Fruit fly (Drosophila melanogaster) whole organism, adult: ENCODE measurements around the gene Dup99B.

Source experiments
- CG5204 ChIP-seq: fragments of 200-800 bp; sonication (Bioruptor generic); optimal IDR thresholded peaks from 2 replicates; lab custom pipeline; 2016; ENCODE audit warnings: missing biosample characterization, missing genetic modification characterization
- bab1 ChIP-seq: fragments of 200-800 bp; sonication (Bioruptor generic); optimal IDR thresholded peaks from 3 replicates; lab custom pipeline; 2019; ENCODE audit warnings: missing biosample characterization, mild to moderate bottlenecking, missing genetic modification characterization, moderate library complexity
- cic ChIP-seq: fragments of 200-800 bp; sonication (Bioruptor generic); optimal IDR thresholded peaks from 2 replicates; lab custom pipeline; 2017; ENCODE audit warnings: missing biosample characterization, mild to moderate bottlenecking, missing genetic modification characterization, moderate library complexity
- kay ChIP-seq: fragments of 200-800 bp; sonication (Bioruptor generic); peaks from one replicate; lab custom pipeline; 2016; ENCODE audit warnings: missing biosample characterization, missing genetic modification characterization, borderline replicate concordance
- ovo ChIP-seq: fragments of 200-800 bp; sonication (Bioruptor generic); optimal IDR thresholded peaks from 2 replicates; lab custom pipeline; 2016; ENCODE audit warnings: missing biosample characterization, missing genetic modification characterization
- pad ChIP-seq: fragments of 200-800 bp; sonication (Bioruptor generic); optimal IDR thresholded peaks from 3 replicates; lab custom pipeline; 2017; ENCODE audit warnings: missing biosample characterization, missing genetic modification characterization, mild to moderate bottlenecking, moderate library complexity, missing genetic modification reagents
- tj ChIP-seq: fragments of 200-800 bp; sonication (Bioruptor generic); optimal IDR thresholded peaks from 3 replicates; lab custom pipeline; 2017; ENCODE audit warnings: missing biosample characterization, mild to moderate bottlenecking, missing genetic modification characterization, moderate library complexity

DNA sequence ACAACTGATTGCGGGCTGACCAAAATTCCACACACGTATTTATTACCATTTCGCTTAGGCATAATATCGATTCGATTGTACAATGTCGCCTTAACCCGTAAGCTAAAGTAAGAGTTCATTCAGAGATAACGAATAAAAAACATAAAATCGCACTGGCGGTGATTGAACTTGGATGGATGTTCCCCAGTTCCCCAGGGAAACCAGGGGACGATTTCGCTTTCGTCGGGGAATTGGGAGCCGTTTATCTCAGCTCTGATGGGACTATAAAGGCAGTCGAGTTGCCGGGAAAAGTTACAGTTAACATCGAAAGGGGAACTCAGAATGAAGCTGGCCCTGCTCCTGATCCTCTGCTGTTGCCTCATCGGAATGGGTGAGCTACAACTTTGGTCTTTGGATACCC is 7.1 kb upstream of the Dup99B start, which contains the start of gene CG34296:
- TF ChIP-seq bab1 (GFP tag; lab: Kevin White, UChicago) (no peak), kay (GFP tag; lab: Kevin White, UChicago) (no peak), pad (GFP tag; lab: Kevin White, UChicago) (no peak), ovo (GFP tag; lab: Kevin White, UChicago) (no peak), tj (GFP tag; lab: Kevin White, UChicago) (no peak), cic (GFP tag; lab: Kevin White, UChicago) (no peak), CG5204 (GFP tag; lab: Kevin White, UChicago) (no peak)
